Worm (Caenorhabditis elegans) whole organism, late embryonic: ENCODE results near the gene nhr-111.

Experiments
- C08G9.2 ChIP-seq: sonication (generic microtip); optimal IDR thresholded peaks from 2 replicates; lab custom pipeline; 2016; ENCODE audit warnings: mild to moderate bottlenecking, missing genetic modification characterization, moderate library complexity, missing compliant biosample characterization
- T23F11.4 ChIP-seq: fragments of 200-800 bp; sonication (Bioruptor generic); optimal IDR thresholded peaks from 2 replicates; lab custom pipeline; 2018; ENCODE audit warnings: mild to moderate bottlenecking, missing genetic modification characterization, missing compliant biosample characterization
- ama-1 ChIP-seq: fragments of 150-350 bp; optimal IDR thresholded peaks from 2 replicates; lab custom pipeline; 2014
- ceh-14 ChIP-seq: sonication (generic microtip); optimal IDR thresholded peaks from 2 replicates; lab custom pipeline; 2016; ENCODE audit warnings: missing genotype, missing genetic modification characterization, missing compliant biosample characterization
- ceh-19 ChIP-seq: fragments of 200-800 bp; sonication (Bioruptor generic); optimal IDR thresholded peaks from 2 replicates; lab custom pipeline; 2018; ENCODE audit warnings: mild to moderate bottlenecking, missing genetic modification characterization, missing compliant biosample characterization
- ceh-2 ChIP-seq: sonication (generic microtip); optimal IDR thresholded peaks from 2 replicates; lab custom pipeline; 2016; ENCODE audit warnings: missing genotype, missing genetic modification characterization, missing compliant biosample characterization
- ceh-22 ChIP-seq: sonication (generic microtip); optimal IDR thresholded peaks from 2 replicates; lab custom pipeline; 2017; ENCODE audit warnings: missing biosample characterization, missing genetic modification characterization
- ceh-24 ChIP-seq: sonication (generic microtip); optimal IDR thresholded peaks from 2 replicates; lab custom pipeline; 2016; ENCODE audit warnings: mild to moderate bottlenecking, missing genetic modification characterization, missing compliant biosample characterization
- ceh-45 ChIP-seq: fragments of 200-800 bp; sonication (Bioruptor generic); IDR thresholded peaks from 2 replicates; pipeline ENCODE4 v1.3.6; 2022; ENCODE audit warnings: missing genetic modification reagents, missing genetic modification characterization, missing compliant biosample characterization
- ceh-48 ChIP-seq: sonication (generic microtip); optimal IDR thresholded peaks from 2 replicates; lab custom pipeline; 2016; ENCODE audit warnings: missing genetic modification characterization, inconsistent platforms, missing compliant biosample characterization
- ceh-6 ChIP-seq: fragments of 200-800 bp; sonication (Bioruptor generic); optimal IDR thresholded peaks from 2 replicates; lab custom pipeline; 2018; ENCODE audit warnings: mild to moderate bottlenecking, missing genetic modification characterization, missing compliant biosample characterization
- che-1 ChIP-seq: sonication (generic microtip); optimal IDR thresholded peaks from 2 replicates; lab custom pipeline; 2016; ENCODE audit warnings: mild to moderate bottlenecking, missing genetic modification characterization, missing compliant biosample characterization
- dmd-4 ChIP-seq: sonication (generic microtip); optimal IDR thresholded peaks from 2 replicates; lab custom pipeline; 2016; ENCODE audit warnings: borderline replicate concordance, missing genetic modification characterization, missing compliant biosample characterization
- dve-1 ChIP-seq: sonication (generic microtip); optimal IDR thresholded peaks from 2 replicates; lab custom pipeline; 2017; ENCODE audit warnings: antibody characterized with exemption, mild to moderate bottlenecking, missing genetic modification characterization, missing compliant biosample characterization
- elt-4 ChIP-seq: sonication (generic microtip); optimal IDR thresholded peaks from 2 replicates; lab custom pipeline; 2016; ENCODE audit warnings: missing genetic modification characterization, missing compliant biosample characterization
- ets-4 ChIP-seq: sonication (generic microtip); optimal IDR thresholded peaks from 2 replicates; lab custom pipeline; 2016; ENCODE audit warnings: missing genetic modification characterization, missing compliant biosample characterization
- eyg-1 ChIP-seq: sonication (generic microtip); optimal IDR thresholded peaks from 2 replicates; lab custom pipeline; 2016; ENCODE audit warnings: missing genotype, missing genetic modification characterization, missing compliant biosample characterization
- gmeb-2 ChIP-seq: sonication (generic microtip); optimal IDR thresholded peaks from 2 replicates; lab custom pipeline; 2016; ENCODE audit warnings: missing genetic modification characterization, inconsistent platforms, missing compliant biosample characterization
- hlh-13 ChIP-seq: fragments of 200-800 bp; sonication (Bioruptor generic); optimal IDR thresholded peaks from 2 replicates; lab custom pipeline; 2018; ENCODE audit warnings: mild to moderate bottlenecking, missing genetic modification characterization, missing compliant biosample characterization
- hlh-30 ChIP-seq: sonication (generic microtip); optimal IDR thresholded peaks from 2 replicates; lab custom pipeline; 2017; ENCODE audit warnings: antibody characterized with exemption, missing genetic modification characterization, missing compliant biosample characterization; ENCODE audit not compliant: insufficient read depth
- hlh-6 ChIP-seq: sonication (generic microtip); optimal IDR thresholded peaks from 2 replicates; lab custom pipeline; 2016; ENCODE audit warnings: missing genotype, missing genetic modification characterization, missing compliant biosample characterization
- lim-6 ChIP-seq: sonication (generic microtip); optimal IDR thresholded peaks from 2 replicates; lab custom pipeline; 2016; ENCODE audit warnings: missing genetic modification characterization, missing compliant biosample characterization
- lin-11 ChIP-seq: fragments of 200-800 bp; sonication (Bioruptor generic); optimal IDR thresholded peaks from 2 replicates; lab custom pipeline; 2018; ENCODE audit warnings: mild to moderate bottlenecking, missing genetic modification characterization, missing compliant biosample characterization
- madf-2 ChIP-seq: sonication (generic microtip); optimal IDR thresholded peaks from 2 replicates; lab custom pipeline; 2017; ENCODE audit warnings: missing genetic modification characterization, missing compliant biosample characterization
- mec-3 ChIP-seq: sonication (generic microtip); optimal IDR thresholded peaks from 2 replicates; lab custom pipeline; 2016; ENCODE audit warnings: borderline replicate concordance, missing genetic modification characterization, missing compliant biosample characterization
- nfya-1 ChIP-seq: sonication (generic microtip); optimal IDR thresholded peaks from 2 replicates; lab custom pipeline; 2017; ENCODE audit warnings: missing genetic modification characterization, mild to moderate bottlenecking, missing compliant biosample characterization, antibody characterized with exemption, moderate library complexity
- npax-4 ChIP-seq: sonication (generic microtip); optimal IDR thresholded peaks from 2 replicates; lab custom pipeline; 2016; ENCODE audit warnings: missing genetic modification characterization, missing compliant biosample characterization
- odd-2 ChIP-seq: sonication (generic microtip); optimal IDR thresholded peaks from 2 replicates; lab custom pipeline; 2017; ENCODE audit warnings: antibody characterized with exemption, mild to moderate bottlenecking, missing genetic modification characterization, missing compliant biosample characterization
- pha-4 ChIP-seq: fragments of 150-350 bp; optimal IDR thresholded peaks from 2 replicates; lab custom pipeline; 2018; ENCODE audit warnings: missing biosample characterization, missing genetic modification reagents, missing genetic modification characterization
- ref-2 ChIP-seq: sonication (generic microtip); optimal IDR thresholded peaks from 2 replicates; lab custom pipeline; 2016; ENCODE audit warnings: missing genetic modification characterization, missing compliant biosample characterization
- sdc-2 ChIP-seq: sonication (generic microtip); optimal IDR thresholded peaks from 2 replicates; lab custom pipeline; 2016; ENCODE audit warnings: missing genotype, missing genetic modification characterization, missing compliant biosample characterization
- sox-2 ChIP-seq: fragments of 200-800 bp; sonication (Bioruptor generic); IDR thresholded peaks from 2 replicates; pipeline ENCODE4 v1.3.6; 2022; ENCODE audit warnings: missing genetic modification reagents, missing genetic modification characterization, missing compliant biosample characterization
- sox-4 ChIP-seq: sonication (generic microtip); optimal IDR thresholded peaks from 2 replicates; lab custom pipeline; 2017; ENCODE audit warnings: mild to moderate bottlenecking, missing genetic modification characterization, inconsistent platforms, missing compliant biosample characterization
- syd-9 ChIP-seq: sonication (generic microtip); optimal IDR thresholded peaks from 2 replicates; lab custom pipeline; 2016; ENCODE audit warnings: mild to moderate bottlenecking, missing genetic modification characterization, moderate library complexity, missing compliant biosample characterization
- tbx-2 ChIP-seq: sonication (generic microtip); optimal IDR thresholded peaks from 2 replicates; lab custom pipeline; 2016; ENCODE audit warnings: missing genetic modification characterization, missing compliant biosample characterization
- ttx-3 ChIP-seq: sonication (generic microtip); optimal IDR thresholded peaks from 2 replicates; lab custom pipeline; 2016; ENCODE audit warnings: missing genetic modification reagents, missing genetic modification characterization, missing compliant biosample characterization
- unc-42 ChIP-seq: sonication (generic microtip); optimal IDR thresholded peaks from 2 replicates; lab custom pipeline; 2016; ENCODE audit warnings: missing genotype, missing genetic modification characterization, missing compliant biosample characterization
- ztf-16 ChIP-seq: sonication (generic microtip); optimal IDR thresholded peaks from 2 replicates; lab custom pipeline; 2017; ENCODE audit warnings: missing genetic modification characterization, missing compliant biosample characterization

nhr-111 gene

DNA sequence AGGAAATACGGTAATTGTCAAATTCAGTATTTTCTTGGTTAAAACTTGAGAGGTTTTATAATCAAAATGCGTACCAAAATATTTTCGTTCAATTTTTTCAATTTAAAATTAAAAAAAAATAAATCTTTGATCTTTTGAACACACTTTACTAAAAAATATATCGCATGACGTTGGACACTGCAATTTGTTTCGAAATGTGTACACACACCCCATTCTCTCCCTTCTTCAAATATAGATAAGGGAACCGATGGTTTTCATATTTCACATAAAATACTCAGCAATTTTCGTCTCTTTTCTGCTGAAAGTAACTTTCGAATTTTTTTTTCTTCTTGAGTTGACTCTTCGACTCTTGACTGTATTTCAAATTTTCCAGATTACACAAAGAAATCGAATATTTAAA lies 3.2 kb downstream of the nhr-111 start:
- no peak for TF ChIP-seq eyg-1
- no peak for TF ChIP-seq npax-4 (tag; lab: Kevin White, UChicago)
- no peak for TF ChIP-seq sdc-2 (tag; lab: Kevin White, UChicago)
- TF ChIP-seq gmeb-2 (tag; lab: Kevin White, UChicago), result no peak
- TF ChIP-seq elt-4, result no peak
- TF ChIP-seq unc-42, result no peak
- TF ChIP-seq T23F11.4 (GFP tag; lab: Kevin White, UChicago), result no peak
- TF ChIP-seq ceh-48, result no peak
- TF ChIP-seq lim-6, result no peak
- TF ChIP-seq, all 69 proteins: peak for 0

DNA sequence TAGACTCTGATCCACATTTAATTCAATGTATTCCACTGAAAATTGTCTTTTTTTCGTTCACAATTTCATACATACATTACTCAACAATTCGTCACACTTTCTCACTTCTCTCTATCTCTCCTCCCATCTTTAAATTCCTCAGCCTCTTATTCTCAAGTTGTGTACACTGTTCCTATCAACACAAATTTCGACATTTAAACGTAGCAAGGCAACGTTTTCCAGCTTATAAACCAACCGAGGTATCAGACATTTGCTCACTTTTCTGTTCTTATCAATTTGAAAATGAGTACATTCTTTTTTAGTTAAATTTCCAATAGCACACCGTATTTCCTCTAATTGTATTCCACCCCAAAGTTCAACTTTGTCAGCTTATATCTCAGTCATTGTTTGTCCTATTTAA lies 3.7 kb downstream of the nhr-111 start, which contains the start of gene skr-3:
skr-3 (plus strand) TSS at position 163 of the 400 bp plus-strand sequence.
- TF ChIP-seq che-1, result no peak
- TF ChIP-seq ceh-24 (tag; lab: Kevin White, UChicago), result no peak
- TF ChIP-seq mec-3, result no peak
- no peak for TF ChIP-seq odd-2 (tag; lab: Kevin White, UChicago)
- TF ChIP-seq, all 69 proteins: peak for 0

DNA sequence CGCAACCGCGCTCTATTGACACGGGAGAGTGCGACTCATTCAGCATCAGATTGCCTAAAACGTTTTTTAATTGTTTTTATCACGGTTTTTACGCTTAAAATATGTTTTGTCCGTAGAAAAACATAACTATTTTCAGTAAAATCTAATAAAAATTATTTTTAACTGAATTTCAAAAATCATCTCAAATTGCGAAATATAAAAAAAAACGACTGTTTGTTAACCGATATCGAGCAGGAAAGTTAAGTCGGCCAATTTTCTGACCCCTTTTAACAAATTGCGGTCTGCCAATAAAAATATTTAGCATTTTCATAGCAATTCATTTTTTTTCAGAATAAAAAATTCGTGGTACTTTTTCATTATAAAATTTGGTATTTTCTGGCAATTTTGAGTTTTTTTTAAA lies 4.1 kb downstream of the nhr-111 start:
- no peak for TF ChIP-seq lin-11
- TF ChIP-seq sox-2 (GFP tag; lab: Robert Waterston, UW), result no peak
- TF ChIP-seq hlh-30 (tag; lab: Kevin White, UChicago), result no peak
- TF ChIP-seq ceh-2 (tag; lab: Kevin White, UChicago), result no peak
- TF ChIP-seq ttx-3 (tag; lab: Kevin White, UChicago), result no peak
- no peak for TF ChIP-seq pha-4 (tag; lab: Kevin White, UChicago)
- no peak for TF ChIP-seq ref-2 (tag; lab: Kevin White, UChicago)
- no peak for TF ChIP-seq nfya-1
- no peak for TF ChIP-seq ceh-22 (tag; lab: Kevin White, UChicago)
- TF ChIP-seq hlh-6, result no peak
- no peak for TF ChIP-seq gmeb-2 (tag; lab: Kevin White, UChicago)
- TF ChIP-seq ceh-14, result no peak
- no peak for TF ChIP-seq C08G9.2 (tag; lab: Kevin White, UChicago)
- no peak for TF ChIP-seq madf-2 (tag; lab: Kevin White, UChicago)
- no peak for TF ChIP-seq ama-1 (lab: Kevin White, UChicago)

DNA sequence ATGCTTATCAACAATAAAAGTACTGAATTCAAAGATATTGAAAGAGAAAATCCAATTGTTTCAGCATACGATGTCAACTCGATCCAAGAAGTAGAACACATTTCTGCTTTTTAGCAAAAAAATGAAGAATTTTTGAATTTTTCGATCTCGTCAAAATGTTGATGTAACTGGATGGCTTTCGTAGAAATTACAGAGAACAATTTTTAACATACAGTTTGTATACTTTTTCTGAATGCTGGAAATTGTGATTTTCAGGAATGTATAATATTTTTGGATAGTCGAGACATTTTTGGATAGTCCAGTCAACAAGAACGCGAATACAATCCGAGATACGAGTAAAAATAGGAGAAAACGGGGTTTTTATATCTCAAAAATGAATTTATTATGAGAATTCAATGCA lies 6.0 kb downstream of the nhr-111 start, which contains the start of gene str-103:
str-103 (minus strand) TSS at position 101 of the 400 bp plus-strand sequence.
- TF ChIP-seq ztf-16 (tag; lab: Kevin White, UChicago) (no peak), npax-4 (tag; lab: Kevin White, UChicago) (no peak), ref-2 (tag; lab: Kevin White, UChicago) (no peak), dve-1 (tag; lab: Kevin White, UChicago) (no peak), eyg-1 (no peak), tbx-2 (tag; lab: Kevin White, UChicago) (no peak), ceh-45 (GFP tag; lab: Robert Waterston, UW) (no peak), che-1 (no peak), ceh-6 (GFP tag; lab: Kevin White, UChicago) (no peak), sox-4 (tag; lab: Kevin White, UChicago) (no peak), hlh-13 (GFP tag; lab: Kevin White, UChicago) (no peak), ceh-48 (no peak), syd-9 (tag; lab: Kevin White, UChicago) (no peak), mec-3 (no peak), ceh-19 (no peak), dmd-4 (tag; lab: Kevin White, UChicago) (no peak), sdc-2 (tag; lab: Kevin White, UChicago) (no peak), ets-4 (tag; lab: Kevin White, UChicago) (no peak)
